Worm (Caenorhabditis elegans) whole organism, L4/young adult: ENCODE measurements around the gene lex-1.

Experiments used
- W03F9.2 ChIP-seq: fragments of 150-350 bp; optimal IDR thresholded peaks from 2 replicates; lab custom pipeline; 2014; ENCODE audit warnings: missing biosample characterization, missing genetic modification characterization
- dao-5 ChIP-seq: sonication (generic microtip); optimal IDR thresholded peaks from 2 replicates; lab custom pipeline; 2016; ENCODE audit warnings: missing genotype, missing genetic modification characterization, moderate library complexity, missing compliant biosample characterization
- him-1 ChIP-seq: sonication (generic microtip); optimal IDR thresholded peaks from 2 replicates; lab custom pipeline; 2016; ENCODE audit warnings: missing genotype, missing genetic modification reagents, missing genetic modification characterization, missing compliant biosample characterization

DNA sequence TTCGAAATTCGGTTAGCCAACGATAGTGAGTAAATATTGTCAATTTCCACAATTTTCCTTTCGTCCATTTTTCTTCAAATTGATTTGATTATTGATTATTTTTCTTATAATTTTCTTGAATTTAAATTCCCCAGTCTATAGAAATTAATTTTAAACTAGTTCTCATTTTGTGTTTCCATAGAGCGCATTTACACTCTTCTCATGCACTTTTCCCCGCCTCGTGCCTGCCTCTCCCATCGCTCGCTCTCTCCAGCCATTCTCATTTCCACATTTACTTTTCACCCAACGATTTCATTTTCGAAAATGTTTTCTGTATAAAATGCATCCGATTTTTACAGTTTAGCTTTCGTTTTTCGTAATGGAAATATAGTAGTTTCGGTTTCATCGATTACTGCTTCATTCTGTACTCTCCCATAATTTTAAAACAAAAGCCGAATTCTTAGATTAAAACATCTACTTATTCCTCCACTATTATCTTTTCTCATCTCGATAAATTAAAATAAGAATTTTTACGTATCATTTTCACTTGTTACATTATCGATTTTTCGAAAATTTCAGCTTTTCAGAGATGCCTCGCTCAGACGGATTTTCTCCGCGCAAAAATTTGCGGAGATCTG lies at the start of gene lex-1:
- no peak for TF ChIP-seq dao-5 (tag; lab: Kevin White, UChicago)
- no peak for TF ChIP-seq him-1 (tag; lab: Kevin White, UChicago)
- peak; percentile 8 for TF ChIP-seq W03F9.2 (tag; lab: Kevin White, UChicago)
